Worm (Caenorhabditis elegans): ENCODE data around the gene Y54F10AR.2.

The Y54F10AR.2 gene

ce11 chrIII:2578993-2579392 is 7.6 kb upstream of the Y54F10AR.2 start, which contains the start of gene Y71H2B.8:
Gene Y71H2B.8 (plus strand): TSS chrIII:2579293.
- TF ChIP-seq sox-4 (tag; optimal IDR thresholded peaks at IDR 0.05) (no peak), lin-11 (tag; optimal IDR thresholded peaks at IDR 0.05) (no peak), K09A11.1 (tag; optimal IDR thresholded peaks at IDR 0.05; ENCODE audit: insufficient read depth) (no peak), syd-9 (tag; optimal IDR thresholded peaks at IDR 0.05) (no peak), ztf-16 (tag; optimal IDR thresholded peaks at IDR 0.05) (no peak), ceh-48 (tag; optimal IDR thresholded peaks at IDR 0.05) (no peak), C38D4.7 (GFP tag; optimal IDR thresholded peaks at IDR 0.05) (no peak), hlh-8 (tag; optimal IDR thresholded peaks at IDR 0.05) (no peak), unc-55 (GFP tag; optimal IDR thresholded peaks at IDR 0.05) (no peak), Y22D7AL.16 (tag; optimal IDR thresholded peaks at IDR 0.05) (no peak), gmeb-2 (tag; optimal IDR thresholded peaks at IDR 0.05) (no peak), ets-4 (tag; optimal IDR thresholded peaks at IDR 0.05) (no peak), ref-2 (tag; optimal IDR thresholded peaks at IDR 0.05) (no peak), tbx-2 (tag; optimal IDR thresholded peaks at IDR 0.05) (no peak), ceh-2 (tag; optimal IDR thresholded peaks at IDR 0.05) (no peak), ceh-24 (tag; optimal IDR thresholded peaks at IDR 0.05) (no peak), npax-4 (tag; optimal IDR thresholded peaks at IDR 0.05) (no peak), mec-3 (tag; optimal IDR thresholded peaks at IDR 0.05; ENCODE audit: borderline replicate concordance) (no peak)

DNA sequence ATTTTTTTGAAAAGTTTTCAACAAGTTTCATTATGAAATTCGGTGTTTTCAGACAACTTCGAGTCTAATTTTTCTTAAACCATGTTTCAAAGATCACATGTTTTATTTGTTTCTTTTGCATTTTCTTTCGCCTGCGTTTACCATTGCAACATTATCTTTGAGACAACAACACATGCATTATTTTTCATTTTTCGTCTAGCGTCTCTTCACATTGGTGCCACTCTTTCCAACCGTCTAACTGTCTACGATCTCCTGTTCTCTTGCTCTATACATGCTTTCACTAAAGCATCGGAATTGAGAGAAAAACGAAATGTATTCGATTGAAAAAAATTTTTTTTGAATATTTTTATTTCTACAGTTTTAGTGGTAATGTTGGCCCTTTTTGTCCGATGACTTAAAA is 7.2 kb upstream of the Y54F10AR.2 start:
- TF ChIP-seq madf-2 (tag; optimal IDR thresholded peaks at IDR 0.05) (no peak), hlh-30 (tag; optimal IDR thresholded peaks at IDR 0.05; ENCODE audit: insufficient read depth) (peak; percentile 40), nfya-1 (tag; optimal IDR thresholded peaks at IDR 0.05) (peak; percentile 52), ceh-18 (tag; optimal IDR thresholded peaks at IDR 0.05) (peak; percentile 18)

- no peak for TF ChIP-seq sox-4 (tag; optimal IDR thresholded peaks at IDR 0.05)
- no peak for TF ChIP-seq F13H6.1 (tag; optimal IDR thresholded peaks at IDR 0.05)
- no peak for TF ChIP-seq hlh-15 (tag; optimal IDR thresholded peaks at IDR 0.05)
- TF ChIP-seq ceh-30 (tag; optimal IDR thresholded peaks at IDR 0.05), result no peak
These were observed 6.6 kb upstream of the Y54F10AR.2 start for ce11 chrIII:2577982-2578381.

DNA sequence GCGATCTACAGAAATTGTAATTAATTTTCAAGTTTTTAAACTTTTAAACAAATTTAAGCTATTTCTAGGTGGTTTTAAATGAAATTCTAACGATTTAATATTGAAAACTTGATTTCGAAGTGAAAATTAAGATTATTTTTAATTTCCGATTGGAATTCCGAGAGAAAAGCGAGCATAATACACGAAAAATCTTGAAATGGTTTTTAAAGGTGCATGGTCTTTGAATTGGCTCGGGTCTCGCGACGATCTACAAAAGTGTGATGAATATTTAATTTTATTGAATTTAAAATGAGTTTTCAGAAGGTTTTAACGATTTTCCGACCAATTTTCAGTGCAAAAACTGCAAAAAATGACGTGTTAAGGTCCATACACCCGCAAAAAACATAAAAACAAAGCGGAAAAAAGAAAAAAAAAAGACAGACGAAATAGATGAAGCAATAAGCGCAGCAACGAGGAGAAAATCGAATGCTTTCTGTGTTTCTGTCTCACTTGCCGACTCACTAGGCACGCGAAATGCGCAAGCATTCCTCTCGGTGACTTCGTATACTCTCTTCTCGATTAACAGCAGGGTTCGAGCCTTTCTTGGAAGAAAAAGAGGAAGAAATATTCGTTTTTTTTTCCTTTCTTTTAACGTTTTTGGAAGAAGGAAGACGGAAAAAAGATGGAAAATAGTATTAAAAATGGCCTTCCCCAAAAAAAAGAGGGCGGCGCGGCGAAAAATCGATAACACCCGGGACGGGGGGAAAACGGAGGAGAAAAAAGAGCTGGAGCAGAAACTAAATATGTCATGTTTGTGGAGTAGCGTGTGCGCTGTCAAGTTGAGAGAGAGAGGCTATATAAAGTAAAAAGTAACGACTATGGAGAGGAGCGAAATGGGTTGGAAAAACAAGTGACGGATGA is 5.3 kb upstream of the Y54F10AR.2 start:
- no peak for TF ChIP-seq ama-1 (optimal IDR thresholded peaks at IDR 0.05)
- no peak for TF ChIP-seq pha-2 (tag; optimal IDR thresholded peaks at IDR 0.05)
- TF ChIP-seq ceh-2 (tag; optimal IDR thresholded peaks at IDR 0.05), result no peak
- no peak for TF ChIP-seq pha-4 (tag; optimal IDR thresholded peaks at IDR 0.05)
- no peak for TF ChIP-seq lim-6 (tag; optimal IDR thresholded peaks at IDR 0.05)
- TF ChIP-seq T23F11.4 (GFP tag; optimal IDR thresholded peaks at IDR 0.05), result no peak
- no peak for TF ChIP-seq ceh-34 (tag; optimal IDR thresholded peaks at IDR 0.05)
- no peak for TF ChIP-seq dve-1 (tag; optimal IDR thresholded peaks at IDR 0.05)
- TF ChIP-seq hlh-30 (tag; optimal IDR thresholded peaks at IDR 0.05; ENCODE audit: insufficient read depth), result no peak
- TF ChIP-seq madf-2 (tag; optimal IDR thresholded peaks at IDR 0.05), result peak; percentile 46
- no peak for TF ChIP-seq che-1 (tag; optimal IDR thresholded peaks at IDR 0.05)
- no peak for TF ChIP-seq unc-86 (tag; optimal IDR thresholded peaks at IDR 0.05)
- TF ChIP-seq dmd-4 (tag; optimal IDR thresholded peaks at IDR 0.05; ENCODE audit: borderline replicate concordance), result no peak
- no peak for TF ChIP-seq tbx-7 (tag; optimal IDR thresholded peaks at IDR 0.05)
- no peak for TF ChIP-seq sox-4 (tag; optimal IDR thresholded peaks at IDR 0.05)
- no peak for TF ChIP-seq F13H6.1 (tag; optimal IDR thresholded peaks at IDR 0.05)
- TF ChIP-seq ceh-24 (tag; optimal IDR thresholded peaks at IDR 0.05), result no peak
- no peak for TF ChIP-seq fkh-10 (GFP tag; optimal IDR thresholded peaks at IDR 0.05)
- TF ChIP-seq Y22D7AL.16 (tag; optimal IDR thresholded peaks at IDR 0.05), result no peak
- TF ChIP-seq hlh-8 (tag; optimal IDR thresholded peaks at IDR 0.05), result no peak
- peak; percentile 69 for TF ChIP-seq ceh-31 (tag; optimal IDR thresholded peaks at IDR 0.05)
- TF ChIP-seq ahr-1 (tag; optimal IDR thresholded peaks at IDR 0.05), result no peak
- no peak for TF ChIP-seq hlh-13 (GFP tag; optimal IDR thresholded peaks at IDR 0.05)
- TF ChIP-seq sox-2 (GFP tag; IDR thresholded peaks at IDR 0.05), result no peak
- TF ChIP-seq pax-1 (tag; optimal IDR thresholded peaks at IDR 0.05), result no peak
- no peak for TF ChIP-seq fax-1 (tag; optimal IDR thresholded peaks at IDR 0.05)
- TF ChIP-seq eyg-1 (tag; optimal IDR thresholded peaks at IDR 0.05), result no peak
- no peak for TF ChIP-seq pqm-1 (tag; optimal IDR thresholded peaks at IDR 0.05)
- no peak for TF ChIP-seq C38D4.7 (GFP tag; optimal IDR thresholded peaks at IDR 0.05)
- no peak for TF ChIP-seq ceh-22 (tag; optimal IDR thresholded peaks at IDR 0.05)
